Worm (Caenorhabditis elegans) whole organism, L4 larva: ENCODE measurements around the gene plk-3.

Experiments
- daf-16 ChIP-seq, 3 experiments: sonication (generic microtip); optimal IDR thresholded peaks; 2 replicates each; lab custom pipeline; 2016 to 2017; ENCODE audit warnings: missing genetic modification characterization in 3 of 3, missing genetic modification reagents in 3 of 3, mild to moderate bottlenecking in 2 of 3, missing compliant biosample characterization in 2 of 3, missing biosample characterization in 1 of 3, moderate library complexity in 1 of 3
- jun-1 ChIP-seq: fragments of 150-350 bp; optimal IDR thresholded peaks from 2 replicates; lab custom pipeline; 2014; ENCODE audit warnings: missing biosample characterization, missing genetic modification reagents, missing genetic modification characterization
- lin-15B ChIP-seq: fragments of 150-350 bp; sonication (generic microtip); optimal IDR thresholded peaks from 3 replicates; lab custom pipeline; 2014; ENCODE audit warnings: missing biosample characterization, missing genetic modification characterization
- madf-9 ChIP-seq: fragments of 200-800 bp; sonication (Bioruptor generic); conservative IDR thresholded peaks from 2 replicates; pipeline ENCODE4 v1.3.6; 2022; ENCODE audit warnings: missing genetic modification reagents, missing genetic modification characterization, missing compliant biosample characterization
- pha-4 ChIP-seq, 2 experiments: fragments of 150-350 bp in 1 of 2; fragments of 200-800 bp in 1 of 2; sonication (Bioruptor generic) in 1 of 2; IDR thresholded peaks in 1 of 2; optimal IDR thresholded peaks in 1 of 2; 2 replicates each; pipeline versions ENCODE4 v1.3.6 to Lab custom; 2014 to 2022; ENCODE audit warnings: missing genetic modification characterization in 2 of 2, missing genetic modification reagents in 2 of 2, missing biosample characterization in 1 of 2, missing compliant biosample characterization in 1 of 2
- pqm-1 ChIP-seq: sonication (generic microtip); optimal IDR thresholded peaks from 2 replicates; lab custom pipeline; 2017; ENCODE audit warnings: missing biosample characterization, missing genetic modification characterization
- sdz-12 ChIP-seq: fragments of 200-800 bp; sonication (Bioruptor generic); optimal IDR thresholded peaks from 2 replicates; lab custom pipeline; 2018; ENCODE audit warnings: mild to moderate bottlenecking, missing genetic modification characterization, missing compliant biosample characterization
- snpc-4 ChIP-seq: fragments of 150-350 bp; optimal IDR thresholded peaks from 2 replicates; lab custom pipeline; 2014; ENCODE audit warnings: missing biosample characterization, missing genetic modification characterization
- tag-97 ChIP-seq: fragments of 200-800 bp; sonication (Bioruptor generic); IDR thresholded peaks from 2 replicates; pipeline ENCODE4 v1.3.6; 2022; ENCODE audit warnings: missing genetic modification characterization, missing compliant biosample characterization
- unc-130 ChIP-seq: sonication (generic microtip); optimal IDR thresholded peaks from 2 replicates; lab custom pipeline; 2016; ENCODE audit warnings: missing genetic modification reagents, missing genetic modification characterization, missing compliant biosample characterization
- unc-62 ChIP-seq, 3 experiments: fragments of 150-350 bp in 1 of 3; sonication (generic microtip); optimal IDR thresholded peaks in 2 of 3; peaks in 1 of 3; 1 replicate in 1 of 3; 2 replicates in 2 of 3; lab custom pipeline; 2014 to 2017; ENCODE audit warnings: missing biosample characterization in 3 of 3, missing genetic modification characterization in 3 of 3, missing genetic modification reagents in 3 of 3, missing genotype in 1 of 3
- zag-1 ChIP-seq: fragments of 150-350 bp; optimal IDR thresholded peaks from 2 replicates; lab custom pipeline; 2014; ENCODE audit warnings: missing biosample characterization, missing genetic modification characterization

ce11 chrIV:7520841-7521240 lies 47.8 kb upstream of the plk-3 start:
- TF ChIP-seq sdz-12 (GFP tag; lab: Kevin White, UChicago) = no peak
- TF ChIP-seq jun-1 (tag; lab: Kevin White, UChicago) = no peak
- TF ChIP-seq zag-1 (tag; lab: Kevin White, UChicago) = no peak
- no peak for TF ChIP-seq daf-16 (GFP tag; optimal IDR thresholded peaks at IDR 0.05; lab: Kevin White, UChicago)
- peak; percentile 40 for TF ChIP-seq daf-16 (tag; optimal IDR thresholded peaks at IDR 0.05; lab: Kevin White, UChicago)
- TF ChIP-seq unc-130 (GFP tag; lab: Kevin White, UChicago) = no peak
- TF ChIP-seq tag-97 = no peak
- peak in 1 of 2 experiments; percentile 25 for TF ChIP-seq unc-62 (GFP tag; optimal IDR thresholded peaks at IDR 0.05 in 1 of 2; lab: Kevin White, UChicago)
- TF ChIP-seq unc-62 (tag; optimal IDR thresholded peaks at IDR 0.05; lab: Kevin White, UChicago) = no peak
- TF ChIP-seq snpc-4 (tag; lab: Kevin White, UChicago) = no peak
- TF ChIP-seq madf-9 (GFP tag; lab: Robert Waterston, UW) = no peak
- peak; percentile 7 for TF ChIP-seq pqm-1 (tag; lab: Kevin White, UChicago)
- no peak for TF ChIP-seq lin-15B (tag; lab: Kevin White, UChicago)
- no peak for TF ChIP-seq pha-4 (GFP tag; IDR thresholded peaks at IDR 0.05; lab: Robert Waterston, UW)
- TF ChIP-seq pha-4 (tag; optimal IDR thresholded peaks at IDR 0.05; lab: Kevin White, UChicago) = no peak
